Worm (Caenorhabditis elegans): ENCODE results near the gene T07H3.7.

DNA sequence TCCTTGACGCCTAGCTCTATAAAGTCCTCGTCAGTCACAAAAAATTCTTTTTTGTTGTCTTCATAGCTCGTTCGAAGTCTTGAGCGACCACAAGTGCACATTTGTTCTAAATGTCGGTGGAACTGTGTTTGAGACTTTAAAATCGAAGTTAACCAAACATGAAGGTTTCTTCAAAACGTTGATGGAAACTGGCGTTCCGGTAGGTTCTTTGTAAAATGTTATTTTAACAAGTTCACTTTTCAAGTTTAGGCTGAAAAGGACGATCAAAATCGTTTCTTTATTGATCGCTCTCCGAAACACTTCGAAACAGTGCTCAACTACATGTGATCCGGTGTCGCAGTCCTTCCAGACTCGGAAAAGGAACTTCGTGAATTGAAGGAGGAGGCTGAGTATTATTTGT is 34.8 kb upstream of the T07H3.7 start, which contains the start of gene fbxa-160:
- TF ChIP-seq ama-1 (optimal IDR thresholded peaks at IDR 0.05) (no peak), ama-1 (GFP tag; optimal IDR thresholded peaks at IDR 0.05) (no peak), unc-130 (GFP tag; optimal IDR thresholded peaks at IDR 0.05) (no peak), nfya-2 (GFP tag; IDR thresholded peaks at IDR 0.05) (no peak), egrh-3 (GFP tag; IDR thresholded peaks at IDR 0.05) (no peak), C06A6.2 (GFP tag; conservative IDR thresholded peaks at IDR 0.05) (no peak), efl-1 (GFP tag; optimal IDR thresholded peaks at IDR 0.05) (no peak), pha-4 (tag; optimal IDR thresholded peaks at IDR 0.05) (no peak), sdz-38 (tag; optimal IDR thresholded peaks at IDR 0.05) (no peak), lin-35 (GFP tag; optimal IDR thresholded peaks at IDR 0.05) (no peak), Y56A3A.18 (GFP tag; IDR thresholded peaks at IDR 0.05) (no peak), hsf-1 (GFP tag; IDR thresholded peaks at IDR 0.05) (no peak), nfya-1 (tag; optimal IDR thresholded peaks at IDR 0.05; ENCODE audit: borderline replicate concordance, insufficient read depth) (no peak), ztf-25 (GFP tag; IDR thresholded peaks at IDR 0.05) (no peak)
